Fruit fly (Drosophila melanogaster) Kc167 (cell line): Measurements from ENCODE around the gene TotC.

Source experiments
- Myc ChIP-seq: fragments of >200 bp; optimal IDR thresholded peaks from 2 replicates; lab custom pipeline; 2017; ENCODE audit warnings: missing external identifiers
- Sin3A ChIP-seq: fragments of >200 bp; optimal IDR thresholded peaks from 2 replicates; lab custom pipeline; 2018; ENCODE audit warnings: missing external identifiers
- h ChIP-seq: fragments of >200 bp; optimal IDR thresholded peaks from 3 replicates; lab custom pipeline; 2018; ENCODE audit warnings: missing external identifiers
- insv ChIP-seq: fragments of >200 bp; optimal IDR thresholded peaks from 3 replicates; lab custom pipeline; 2018; ENCODE audit warnings: missing external identifiers
- psq ChIP-seq: fragments of >200 bp; optimal IDR thresholded peaks from 2 replicates; lab custom pipeline; 2017; ENCODE audit warnings: missing external identifiers
- ttk ChIP-seq: sonication (Bioruptor generic); optimal IDR thresholded peaks from 2 replicates; lab custom pipeline; 2017; ENCODE audit warnings: missing external identifiers

Gene TotC

dm6 chr3R:20866204-20866603 lies 6.6 kb upstream of the TotC start, which contains the start of gene KaiR1D:
Gene KaiR1D, minus strand, starts transcription at chr3R:20866231.
- TF ChIP-seq Sin3A (lab: Kevin White, UChicago) (no peak), ttk (no peak), h (lab: Kevin White, UChicago) (no peak), psq (lab: Kevin White, UChicago) (no peak), insv (no peak), Myc (lab: Kevin White, UChicago) (no peak)

- TF ChIP-seq ttk = no peak
- TF ChIP-seq insv = no peak
- TF ChIP-seq psq (lab: Kevin White, UChicago) = no peak
- TF ChIP-seq Sin3A (lab: Kevin White, UChicago) = no peak
- no peak for TF ChIP-seq Myc (lab: Kevin White, UChicago)
- no peak for TF ChIP-seq h (lab: Kevin White, UChicago)
Observed at dm6 chr3R:20870736-20871135, 2.1 kb upstream of the TotC start, which contains the start of gene TotA. Gene TotA, plus strand, starts transcription at chr3R:20871036.

- TF ChIP-seq Sin3A (lab: Kevin White, UChicago) (no peak), psq (lab: Kevin White, UChicago) (no peak), Myc (lab: Kevin White, UChicago) (no peak), insv (no peak), h (lab: Kevin White, UChicago) (no peak), ttk (no peak)
Observed at dm6 chr3R:20873638-20874037, 850 bp downstream of the TotC start, which contains the start of gene TotB. Gene TotB, plus strand, starts transcription at chr3R:20873938.

- TF ChIP-seq insv = no peak
- no peak for TF ChIP-seq ttk
- no peak for TF ChIP-seq psq (lab: Kevin White, UChicago)
- no peak for TF ChIP-seq Myc (lab: Kevin White, UChicago)
- no peak for TF ChIP-seq Sin3A (lab: Kevin White, UChicago)
- TF ChIP-seq h (lab: Kevin White, UChicago) = no peak
Observed at dm6 chr3R:20876680-20877079, 3.9 kb downstream of the TotC start.

dm6 chr3R:20877436-20877835 lies 4.6 kb downstream of the TotC start, which contains the start of gene TotZ:
Gene TotZ, plus strand, starts transcription at chr3R:20877736.
- no peak for TF ChIP-seq psq (lab: Kevin White, UChicago)
- TF ChIP-seq Myc (lab: Kevin White, UChicago) = no peak
- no peak for TF ChIP-seq Sin3A (lab: Kevin White, UChicago)
- TF ChIP-seq insv = no peak
- TF ChIP-seq h (lab: Kevin White, UChicago) = no peak
- no peak for TF ChIP-seq ttk

DNA sequence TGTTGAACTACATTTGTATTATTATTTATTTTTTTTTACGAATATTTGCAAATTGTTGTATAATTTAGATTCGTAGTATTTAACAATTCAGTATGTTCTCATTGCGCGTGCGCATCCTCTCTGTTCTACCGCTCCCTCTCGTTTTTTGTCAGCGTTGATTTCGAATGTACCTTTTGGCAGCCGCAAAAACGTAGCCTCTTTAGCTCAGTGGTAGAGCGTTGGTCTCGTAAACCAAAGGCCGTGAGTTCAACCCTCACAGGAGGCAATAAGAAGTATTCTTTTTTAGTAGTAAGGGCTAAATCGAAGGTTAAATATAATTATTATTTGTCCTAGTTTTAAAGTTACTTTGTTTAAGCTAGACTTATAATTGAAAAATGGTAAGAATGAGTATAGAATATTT lies 17.7 kb downstream of the TotC start:
- TF ChIP-seq insv = no peak
- TF ChIP-seq Myc (lab: Kevin White, UChicago) = no peak
- TF ChIP-seq psq (lab: Kevin White, UChicago) = no peak
- TF ChIP-seq h (lab: Kevin White, UChicago) = no peak
- TF ChIP-seq Sin3A (lab: Kevin White, UChicago) = no peak
- TF ChIP-seq ttk = no peak

- TF ChIP-seq insv (no peak), Sin3A (lab: Kevin White, UChicago) (no peak), ttk (no peak), Myc (lab: Kevin White, UChicago) (no peak), psq (lab: Kevin White, UChicago) (no peak), h (lab: Kevin White, UChicago) (no peak)
Observed at dm6 chr3R:20890920-20891319, 18.1 kb downstream of the TotC start.

- TF ChIP-seq insv (no peak), h (lab: Kevin White, UChicago) (no peak)
Observed at dm6 chr3R:20891495-20891894, 18.7 kb downstream of the TotC start.

- TF ChIP-seq Myc (lab: Kevin White, UChicago) = no peak
- TF ChIP-seq insv = no peak
- TF ChIP-seq psq (lab: Kevin White, UChicago) = no peak
- no peak for TF ChIP-seq ttk
- no peak for TF ChIP-seq h (lab: Kevin White, UChicago)
- no peak for TF ChIP-seq Sin3A (lab: Kevin White, UChicago)
Observed at dm6 chr3R:20897128-20897527, 24.3 kb downstream of the TotC start, which contains the start of gene Ktl. Gene Ktl, minus strand, starts transcription at chr3R:20897320.

dm6 chr3R:20901656-20902055 lies 28.9 kb downstream of the TotC start, which contains the start of gene Grik:
Gene Grik, plus strand, starts transcription at chr3R:20901956.
- TF ChIP-seq Myc (lab: Kevin White, UChicago) (no peak), ttk (no peak), h (lab: Kevin White, UChicago) (no peak), psq (lab: Kevin White, UChicago) (no peak), Sin3A (lab: Kevin White, UChicago) (no peak), insv (no peak)

dm6 chr3R:20905418-20905817 lies 32.6 kb downstream of the TotC start, which contains the start of gene TotX:
Gene TotX, minus strand, starts transcription at chr3R:20905518.
- TF ChIP-seq Myc (lab: Kevin White, UChicago) = no peak
- TF ChIP-seq Sin3A (lab: Kevin White, UChicago) = no peak
- no peak for TF ChIP-seq insv
- no peak for TF ChIP-seq h (lab: Kevin White, UChicago)
- no peak for TF ChIP-seq psq (lab: Kevin White, UChicago)
- TF ChIP-seq ttk = no peak

dm6 chr3R:20908641-20909040 lies 35.9 kb downstream of the TotC start:
- TF ChIP-seq psq (lab: Kevin White, UChicago) = no peak
- no peak for TF ChIP-seq h (lab: Kevin White, UChicago)
- TF ChIP-seq insv = no peak
- no peak for TF ChIP-seq ttk
- no peak for TF ChIP-seq Sin3A (lab: Kevin White, UChicago)
- no peak for TF ChIP-seq Myc (lab: Kevin White, UChicago)

DNA sequence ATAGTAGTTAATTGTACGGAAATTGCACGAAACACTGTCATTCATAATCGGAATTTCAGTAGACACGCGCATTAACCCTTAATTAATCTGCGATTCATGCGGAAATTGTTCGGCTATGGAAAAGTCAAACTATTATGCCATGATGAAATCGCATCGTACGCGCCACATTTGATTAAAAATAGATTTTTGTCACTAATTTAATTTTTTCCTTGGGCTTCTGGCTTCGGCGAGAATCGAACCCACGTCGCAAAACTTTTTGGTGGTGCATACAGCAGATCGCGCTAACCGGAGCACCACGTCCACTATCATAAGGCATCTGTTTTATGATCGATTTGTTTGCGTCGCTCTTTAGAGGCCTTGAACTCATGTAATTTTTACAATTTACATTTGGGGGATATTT lies 39.9 kb downstream of the TotC start:
- no peak for TF ChIP-seq insv
- no peak for TF ChIP-seq Sin3A (lab: Kevin White, UChicago)
- no peak for TF ChIP-seq ttk
- TF ChIP-seq h (lab: Kevin White, UChicago) = no peak
- TF ChIP-seq Myc (lab: Kevin White, UChicago) = no peak
- TF ChIP-seq psq (lab: Kevin White, UChicago) = no peak
